Worm (Caenorhabditis elegans) whole organism, L3 larva: ENCODE data around the gene prx-19.

ENCODE experiments used
- R02D3.7 ChIP-seq: fragments of 150-350 bp; optimal IDR thresholded peaks from 2 replicates; lab custom pipeline; 2014; ENCODE audit warnings: missing biosample characterization, missing genetic modification characterization
- ZK546.5 ChIP-seq: sonication (generic microtip); optimal IDR thresholded peaks from 2 replicates; lab custom pipeline; 2017; ENCODE audit warnings: missing biosample characterization, missing genetic modification characterization
- aly-2 ChIP-seq: fragments of 150-350 bp; optimal IDR thresholded peaks from 2 replicates; lab custom pipeline; 2014; ENCODE audit warnings: missing biosample characterization, missing genetic modification characterization
- ama-1 ChIP-seq: fragments of 150-350 bp; optimal IDR thresholded peaks from 2 replicates; lab custom pipeline; 2018
- ceh-16 ChIP-seq: sonication (generic microtip); optimal IDR thresholded peaks from 2 replicates; lab custom pipeline; 2017; ENCODE audit warnings: missing biosample characterization, missing genetic modification characterization
- ceh-28 ChIP-seq: fragments of 150-350 bp; optimal IDR thresholded peaks from 2 replicates; lab custom pipeline; 2014; ENCODE audit warnings: missing biosample characterization, missing genetic modification reagents, missing genetic modification characterization
- ceh-82 ChIP-seq: fragments of 150-350 bp; optimal IDR thresholded peaks from 2 replicates; lab custom pipeline; 2014; ENCODE audit warnings: missing biosample characterization, missing genetic modification characterization
- ceh-9 ChIP-seq: sonication (generic microtip); optimal IDR thresholded peaks from 2 replicates; lab custom pipeline; 2018; ENCODE audit warnings: missing biosample characterization, missing genetic modification characterization
- daf-12 ChIP-seq: fragments of 150-350 bp; optimal IDR thresholded peaks from 2 replicates; lab custom pipeline; 2014; ENCODE audit warnings: missing biosample characterization, missing genetic modification reagents, missing genetic modification characterization
- egl-27 ChIP-seq: sonication (generic microtip); optimal IDR thresholded peaks from 4 replicates; lab custom pipeline; 2017; ENCODE audit warnings: missing biosample characterization, missing genetic modification reagents, missing genetic modification characterization
- egl-5 ChIP-seq: fragments of 150-350 bp; optimal IDR thresholded peaks from 2 replicates; lab custom pipeline; 2017; ENCODE audit warnings: missing biosample characterization, missing genetic modification reagents, missing genetic modification characterization, inconsistent platforms
- elt-1 ChIP-seq: fragments of 150-350 bp; optimal IDR thresholded peaks from 2 replicates; lab custom pipeline; 2014; ENCODE audit warnings: missing biosample characterization, missing genetic modification characterization
- elt-2 ChIP-seq: sonication (generic microtip); optimal IDR thresholded peaks from 2 replicates; lab custom pipeline; 2016; ENCODE audit warnings: missing genetic modification reagents, mild to moderate bottlenecking, missing genetic modification characterization, missing compliant biosample characterization
- elt-3 ChIP-seq, 3 experiments: fragments of 150-350 bp in 1 of 3; sonication (generic microtip) in 2 of 3; optimal IDR thresholded peaks; 2 replicates in 2 of 3; 4 replicates in 1 of 3; lab custom pipeline; 2014 to 2017; ENCODE audit warnings: missing biosample characterization in 3 of 3, missing genetic modification characterization in 3 of 3
- eor-1 ChIP-seq, 2 experiments: fragments of 150-350 bp; optimal IDR thresholded peaks; 2 replicates each; lab custom pipeline; 2014 to 2018; ENCODE audit warnings: missing biosample characterization in 2 of 2, missing genetic modification characterization in 2 of 2
- fkh-10 ChIP-seq: sonication (generic microtip); optimal IDR thresholded peaks from 2 replicates; lab custom pipeline; 2017; ENCODE audit warnings: missing biosample characterization, missing genetic modification reagents, missing genetic modification characterization
- fkh-2 ChIP-seq: fragments of 150-350 bp; optimal IDR thresholded peaks from 2 replicates; lab custom pipeline; 2014; ENCODE audit warnings: missing biosample characterization, missing genetic modification reagents, missing genetic modification characterization
- fos-1 ChIP-seq: fragments of 150-350 bp; optimal IDR thresholded peaks from 2 replicates; lab custom pipeline; 2014; ENCODE audit warnings: missing biosample characterization, missing genetic modification characterization
- hmg-11 ChIP-seq: sonication (generic microtip); optimal IDR thresholded peaks from 2 replicates; lab custom pipeline; 2016; ENCODE audit warnings: missing genetic modification characterization, missing compliant biosample characterization
- jun-1 ChIP-seq: fragments of 150-350 bp; optimal IDR thresholded peaks from 2 replicates; lab custom pipeline; 2014; ENCODE audit warnings: missing biosample characterization, missing genetic modification reagents, missing genetic modification characterization
- lin-15B ChIP-seq: fragments of 150-350 bp; optimal IDR thresholded peaks from 2 replicates; lab custom pipeline; 2014; ENCODE audit warnings: missing biosample characterization, missing genetic modification characterization
- lin-39 ChIP-seq: fragments of 150-350 bp; optimal IDR thresholded peaks from 2 replicates; lab custom pipeline; 2018; ENCODE audit warnings: missing biosample characterization, missing genetic modification reagents, missing genetic modification characterization
- lsy-12 ChIP-seq: sonication (generic microtip); optimal IDR thresholded peaks from 2 replicates; lab custom pipeline; 2016; ENCODE audit warnings: mild to moderate bottlenecking, missing genetic modification characterization, missing compliant biosample characterization
- mdl-1 ChIP-seq: fragments of 150-350 bp; optimal IDR thresholded peaks from 2 replicates; lab custom pipeline; 2014; ENCODE audit warnings: missing biosample characterization, missing genetic modification characterization
- mml-1 ChIP-seq: fragments of 150-350 bp; sonication (generic microtip); optimal IDR thresholded peaks from 3 replicates; lab custom pipeline; 2014; ENCODE audit warnings: missing biosample characterization, missing genetic modification characterization
- nfya-1 ChIP-seq: sonication (generic microtip); optimal IDR thresholded peaks from 2 replicates; lab custom pipeline; 2017; ENCODE audit warnings: missing genetic modification characterization, mild to moderate bottlenecking, missing compliant biosample characterization, antibody characterized with exemption, moderate library complexity; ENCODE audit not compliant: insufficient read depth
- nhr-11 ChIP-seq: fragments of 150-350 bp; optimal IDR thresholded peaks from 2 replicates; lab custom pipeline; 2014; ENCODE audit warnings: missing biosample characterization, missing genetic modification characterization
- nhr-12 ChIP-seq: fragments of 150-350 bp; optimal IDR thresholded peaks from 2 replicates; lab custom pipeline; 2014; ENCODE audit warnings: missing biosample characterization, missing genetic modification characterization
- nhr-23 ChIP-seq: fragments of 150-350 bp; optimal IDR thresholded peaks from 2 replicates; lab custom pipeline; 2014; ENCODE audit warnings: missing biosample characterization, missing genetic modification reagents, missing genetic modification characterization
- nhr-237 ChIP-seq: fragments of 150-350 bp; optimal IDR thresholded peaks from 2 replicates; lab custom pipeline; 2014; ENCODE audit warnings: missing biosample characterization, missing genetic modification characterization
- nhr-25 ChIP-seq: sonication (generic microtip); optimal IDR thresholded peaks from 2 replicates; lab custom pipeline; 2017; ENCODE audit warnings: missing biosample characterization, missing genetic modification characterization
- nhr-28 ChIP-seq: fragments of 150-350 bp; optimal IDR thresholded peaks from 2 replicates; lab custom pipeline; 2014; ENCODE audit warnings: missing biosample characterization, missing genetic modification characterization
- nhr-43 ChIP-seq: sonication (generic microtip); optimal IDR thresholded peaks from 2 replicates; lab custom pipeline; 2016; ENCODE audit warnings: mild to moderate bottlenecking, missing genetic modification characterization, missing compliant biosample characterization; ENCODE audit not compliant: poor library complexity, severe bottlenecking
- nhr-67 ChIP-seq: fragments of 150-350 bp; optimal IDR thresholded peaks from 2 replicates; lab custom pipeline; 2014; ENCODE audit warnings: missing biosample characterization, missing genetic modification characterization
- nhr-76 ChIP-seq: fragments of 150-350 bp; sonication (generic microtip); optimal IDR thresholded peaks from 5 replicates; lab custom pipeline; 2014; ENCODE audit warnings: missing biosample characterization, missing genetic modification characterization
- nhr-77 ChIP-seq: fragments of 150-350 bp; optimal IDR thresholded peaks from 2 replicates; lab custom pipeline; 2014; ENCODE audit warnings: missing biosample characterization, missing genetic modification characterization
- pha-4 ChIP-seq: fragments of 150-350 bp; optimal IDR thresholded peaks from 2 replicates; lab custom pipeline; 2014; ENCODE audit warnings: missing biosample characterization, missing genetic modification reagents, missing genetic modification characterization
- pqm-1 ChIP-seq: fragments of 150-350 bp; optimal IDR thresholded peaks from 2 replicates; lab custom pipeline; 2017; ENCODE audit warnings: missing biosample characterization, missing genetic modification characterization, inconsistent platforms
- sea-2 ChIP-seq: fragments of 150-350 bp; sonication (generic microtip); optimal IDR thresholded peaks from 4 replicates; lab custom pipeline; 2014; ENCODE audit warnings: missing biosample characterization, missing genetic modification reagents, missing genetic modification characterization
- skn-1 ChIP-seq: fragments of 150-350 bp; optimal IDR thresholded peaks from 2 replicates; lab custom pipeline; 2014; ENCODE audit warnings: missing biosample characterization, missing genetic modification characterization
- snpc-4 ChIP-seq: fragments of 150-350 bp; optimal IDR thresholded peaks from 2 replicates; lab custom pipeline; 2014; ENCODE audit warnings: missing biosample characterization, missing genetic modification characterization
- tbx-2 ChIP-seq: sonication (generic microtip); optimal IDR thresholded peaks from 2 replicates; lab custom pipeline; 2016; ENCODE audit warnings: mild to moderate bottlenecking, missing genetic modification characterization, missing compliant biosample characterization
- unc-39 ChIP-seq: sonication (generic microtip); optimal IDR thresholded peaks from 4 replicates; lab custom pipeline; 2017; ENCODE audit warnings: missing biosample characterization, missing genetic modification characterization
- unc-62 ChIP-seq: fragments of 150-350 bp; sonication (generic microtip); optimal IDR thresholded peaks from 4 replicates; lab custom pipeline; 2014; ENCODE audit warnings: missing biosample characterization, missing genetic modification reagents, missing genetic modification characterization
- zag-1 ChIP-seq: fragments of 150-350 bp; optimal IDR thresholded peaks from 2 replicates; lab custom pipeline; 2014; ENCODE audit warnings: missing biosample characterization, missing genetic modification characterization
- ztf-11 ChIP-seq: fragments of 150-350 bp; optimal IDR thresholded peaks from 2 replicates; lab custom pipeline; 2014; ENCODE audit warnings: missing biosample characterization, missing genetic modification characterization
- ztf-4 ChIP-seq: fragments of 150-350 bp; optimal IDR thresholded peaks from 2 replicates; lab custom pipeline; 2014; ENCODE audit warnings: missing biosample characterization, missing genetic modification characterization

prx-19 gene

DNA sequence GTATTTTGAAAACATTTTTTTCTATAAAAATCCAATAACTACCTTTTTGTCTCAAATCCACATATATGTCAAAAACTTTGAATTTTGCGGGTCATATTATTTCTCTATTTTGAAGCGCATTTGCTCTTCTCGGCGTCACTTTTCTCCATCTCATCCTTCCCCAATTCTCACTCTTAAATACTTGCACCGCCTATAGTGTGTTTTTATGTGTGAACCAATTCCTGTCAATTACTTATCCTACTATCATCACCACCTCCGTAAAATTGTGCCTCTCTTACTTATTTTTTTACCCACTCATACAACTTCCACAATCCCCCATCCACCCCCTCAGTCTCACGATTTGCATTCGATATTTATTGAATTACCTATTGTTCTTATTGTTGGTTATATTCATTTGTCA lies 3.3 kb downstream of the prx-19 start:
- TF ChIP-seq ceh-9 (tag; lab: Kevin White, UChicago) (no peak), sea-2 (GFP tag; lab: Kevin White, UChicago) (no peak), aly-2 (tag; lab: Kevin White, UChicago) (no peak), jun-1 (tag; lab: Kevin White, UChicago) (no peak), egl-5 (tag; lab: Kevin White, UChicago) (no peak), ztf-11 (no peak), nhr-25 (tag; lab: Kevin White, UChicago) (no peak), pqm-1 (tag; lab: Kevin White, UChicago) (no peak), egl-27 (tag; lab: Kevin White, UChicago) (no peak), nhr-28 (tag; lab: Kevin White, UChicago) (no peak), nhr-77 (no peak), ceh-28 (tag; lab: Kevin White, UChicago) (no peak), R02D3.7 (tag; lab: Kevin White, UChicago) (no peak), nhr-67 (tag; lab: Kevin White, UChicago) (no peak), nhr-23 (tag; lab: Kevin White, UChicago) (no peak), tbx-2 (no peak), lin-15B (no peak)

DNA sequence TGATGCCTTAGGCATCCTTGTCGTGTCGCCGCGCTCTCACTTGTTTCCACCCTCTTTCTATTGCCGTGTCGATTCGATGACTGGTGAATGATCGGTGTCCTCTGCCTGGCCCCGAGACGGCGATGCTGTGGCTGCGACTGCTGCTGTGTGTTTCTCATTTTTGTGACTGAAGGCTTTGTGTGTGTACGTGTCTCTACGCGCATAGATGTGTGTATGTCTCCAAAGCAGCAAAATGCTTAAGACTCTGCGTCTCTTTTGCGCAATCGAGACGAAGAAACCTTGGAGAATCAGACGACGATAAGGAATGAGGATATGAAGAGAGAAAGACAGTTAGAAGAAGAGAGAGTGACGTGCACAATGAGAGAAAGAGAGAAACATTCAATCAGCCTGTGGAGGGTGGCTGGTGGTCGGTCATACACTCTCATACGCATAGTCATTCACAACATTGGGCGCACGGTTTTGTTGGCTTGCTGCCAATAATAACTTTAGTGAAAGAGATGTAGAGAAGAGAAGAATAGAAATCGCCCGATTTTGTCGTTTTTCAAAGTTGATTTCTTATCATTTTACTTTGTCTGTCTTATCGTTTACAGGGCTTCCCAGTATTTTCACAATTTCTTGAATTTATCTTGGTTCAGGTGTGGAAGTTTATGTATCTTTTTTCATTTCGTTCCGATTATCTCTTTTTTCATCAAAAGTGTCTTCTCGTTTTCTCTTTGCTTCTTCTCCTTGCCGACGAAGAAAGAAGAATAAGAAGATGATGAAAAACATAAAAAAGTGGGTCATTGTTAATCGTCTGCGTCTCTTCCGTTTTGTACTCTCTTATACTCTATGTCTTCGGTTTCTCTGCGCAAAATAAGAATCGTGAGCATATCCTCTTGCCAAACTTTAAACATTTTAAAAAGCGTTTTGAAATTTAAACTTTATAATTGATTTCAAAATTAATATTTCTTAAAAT lies 7.0 kb downstream of the prx-19 start:
- no peak for TF ChIP-seq nhr-12 (tag; lab: Kevin White, UChicago)
- no peak for TF ChIP-seq ZK546.5 (tag; lab: Kevin White, UChicago)
- TF ChIP-seq nhr-25 (tag; lab: Kevin White, UChicago) = peak; percentile 99
- TF ChIP-seq ceh-82 = peak; percentile 75
- peak; percentile 93 for TF ChIP-seq ceh-28 (tag; lab: Kevin White, UChicago)
- peak; percentile 16 for TF ChIP-seq nhr-28 (tag; lab: Kevin White, UChicago)
- TF ChIP-seq skn-1 (tag; lab: Kevin White, UChicago) = peak; percentile 89
- peak; percentile 77 for TF ChIP-seq R02D3.7 (tag; lab: Kevin White, UChicago)
- peak; percentile 99 for TF ChIP-seq unc-62
- peak; percentile 50 for TF ChIP-seq ceh-9 (tag; lab: Kevin White, UChicago)
- peak; percentile 17 for TF ChIP-seq nhr-67 (tag; lab: Kevin White, UChicago)
- peak; percentile 82 for TF ChIP-seq fkh-10
- TF ChIP-seq nhr-77 = peak; percentile 78
- no peak for TF ChIP-seq nhr-76 (tag; lab: Kevin White, UChicago)
- TF ChIP-seq nhr-237 (tag; lab: Kevin White, UChicago) = no peak
- TF ChIP-seq ztf-4 (tag; lab: Kevin White, UChicago) = peak; percentile 70
- no peak for TF ChIP-seq fkh-2 (tag; lab: Kevin White, UChicago)
- peak; percentile 70 for TF ChIP-seq nhr-43 (tag; lab: Kevin White, UChicago)
- TF ChIP-seq hmg-11 (tag; lab: Kevin White, UChicago) = peak; percentile 74
- TF ChIP-seq sea-2 (GFP tag; lab: Kevin White, UChicago) = peak; percentile 86
- peak; percentile 89 for TF ChIP-seq aly-2 (tag; lab: Kevin White, UChicago)
- TF ChIP-seq lin-15B = peak; percentile 74
- TF ChIP-seq pqm-1 (tag; lab: Kevin White, UChicago) = peak; percentile 62
- no peak for TF ChIP-seq ztf-11
- peak; percentile 97 for TF ChIP-seq lin-39 (tag; lab: Kevin White, UChicago)
- TF ChIP-seq jun-1 (tag; lab: Kevin White, UChicago) = peak; percentile 95
- peak; percentile 91 for TF ChIP-seq egl-27 (tag; lab: Kevin White, UChicago)
- peak; percentile 72 for TF ChIP-seq fos-1 (tag; lab: Kevin White, UChicago)
- no peak for TF ChIP-seq ceh-16 (tag; lab: Kevin White, UChicago)
- peak; percentile 95 for TF ChIP-seq mdl-1 (tag; lab: Kevin White, UChicago)
- TF ChIP-seq elt-2 (tag; lab: Kevin White, UChicago) = peak; percentile 93
- peak; percentile 91 for TF ChIP-seq lsy-12
- TF ChIP-seq pha-4 = peak; percentile 99
- peak; percentile 82 for TF ChIP-seq zag-1 (tag; lab: Kevin White, UChicago)
- peak; percentile 88 for TF ChIP-seq snpc-4 (tag; lab: Kevin White, UChicago)
- peak; percentile 90 for TF ChIP-seq ama-1 (lab: Kevin White, UChicago)
- peak in 1 of 2 experiments; percentile 75 for TF ChIP-seq eor-1 (tag; optimal IDR thresholded peaks at IDR 0.05; lab: Kevin White, UChicago)
- TF ChIP-seq nhr-11 = peak; percentile 98
- peak; percentile 40 for TF ChIP-seq mml-1 (tag; lab: Kevin White, UChicago)
- peak; percentile 41 for TF ChIP-seq daf-12 (tag; lab: Kevin White, UChicago)
- peak; percentile 84 for TF ChIP-seq egl-5 (tag; lab: Kevin White, UChicago)
- TF ChIP-seq nfya-1 (tag; lab: Kevin White, UChicago) = peak; percentile 98
- peak; percentile 69 for TF ChIP-seq elt-1 (tag; lab: Kevin White, UChicago)
- peak; percentile 98 for TF ChIP-seq nhr-23 (tag; lab: Kevin White, UChicago)
- peak; percentile 92 for TF ChIP-seq tbx-2
- peak in 1 of 3 experiments; percentile 69 for TF ChIP-seq elt-3 (tag; optimal IDR thresholded peaks at IDR 0.05; lab: Kevin White, UChicago)
- TF ChIP-seq unc-39 (tag; lab: Kevin White, UChicago) = no peak
- TF ChIP-seq, all 47 proteins: peak for 39
